Worm (Caenorhabditis elegans): Measurements from ENCODE around the gene nac-2.

Gene nac-2

ce11 chrIII:9053740-9054252, 10.7 kb upstream of the nac-2 start, which contains the start of gene R107.5:
R107.5 (minus strand) TSS chrIII:9053790.
- peak; percentile 98 for TF ChIP-seq nhr-85 (tag)
- no peak for TF ChIP-seq sptf-1 (tag; optimal IDR thresholded peaks at IDR 0.05)
- TF ChIP-seq fos-1 (tag; optimal IDR thresholded peaks at IDR 0.05): peak; percentile 26
- TF ChIP-seq ama-1 (optimal IDR thresholded peaks at IDR 0.05): no peak
- peak; percentile 98 for TF ChIP-seq blmp-1 (tag; optimal IDR thresholded peaks at IDR 0.05)
- peak in 4 of 6 experiments; percentile 50 to 96 (median 81) for TF ChIP-seq elt-3 (tag; optimal IDR thresholded peaks at IDR 0.05)
- peak; percentile 73 for TF ChIP-seq egl-13 (tag; optimal IDR thresholded peaks at IDR 0.05)
- TF ChIP-seq isw-1 (GFP tag; IDR thresholded peaks at IDR 0.05): peak; percentile 75
- TF ChIP-seq grh-1 (GFP tag; IDR thresholded peaks at IDR 0.05): peak; percentile 91
- no peak for TF ChIP-seq ceh-90 (tag; optimal IDR thresholded peaks at IDR 0.05)
- peak; percentile 83 for TF ChIP-seq C16A3.4 (tag; optimal IDR thresholded peaks at IDR 0.05)
- no peak for TF ChIP-seq Y116A8C.19 (tag; optimal IDR thresholded peaks at IDR 0.05; ENCODE audit: borderline replicate concordance)
- peak; percentile 75 to 80 for TF ChIP-seq efl-1 (optimal IDR thresholded peaks at IDR 0.05)
- peak; percentile 73 to 95 for TF ChIP-seq efl-1 (GFP tag; optimal IDR thresholded peaks at IDR 0.05 in 1 of 2)
- peak; percentile 97 for TF ChIP-seq mab-9 (GFP tag; IDR thresholded peaks at IDR 0.05)
- TF ChIP-seq nhr-76 (tag; optimal IDR thresholded peaks at IDR 0.05): no peak
- TF ChIP-seq sup-37 (GFP tag; optimal IDR thresholded peaks at IDR 0.05): peak; percentile 65
- TF ChIP-seq nhr-28 (tag; optimal IDR thresholded peaks at IDR 0.05): no peak
- peak; percentile 22 for TF ChIP-seq sox-4 (tag; optimal IDR thresholded peaks at IDR 0.05)
- TF ChIP-seq irx-1 (tag; optimal IDR thresholded peaks at IDR 0.05): peak; percentile 83
- TF ChIP-seq nhr-47 (tag; optimal IDR thresholded peaks at IDR 0.05): peak; percentile 95
- peak; percentile 71 to 77 (median 74) for TF ChIP-seq dpl-1 (GFP tag; optimal IDR thresholded peaks at IDR 0.05)
- peak; percentile 92 for TF ChIP-seq dsc-1 (tag; optimal IDR thresholded peaks at IDR 0.05)
- no peak for TF ChIP-seq F16B12.6 (tag; optimal IDR thresholded peaks at IDR 0.05)
- no peak for TF ChIP-seq alr-1 (tag; optimal IDR thresholded peaks at IDR 0.05; ENCODE audit: borderline replicate concordance)
- TF ChIP-seq mef-2 (tag; optimal IDR thresholded peaks at IDR 0.05): no peak
- peak; percentile 82 to 88 for TF ChIP-seq lin-35 (GFP tag; optimal IDR thresholded peaks at IDR 0.05)
- peak; percentile 49 for TF ChIP-seq lir-3 (tag; optimal IDR thresholded peaks at IDR 0.05; ENCODE audit: poor library complexity)
- no peak for TF ChIP-seq lin-39 (tag; optimal IDR thresholded peaks at IDR 0.05)
- TF ChIP-seq ceh-63 (GFP tag; optimal IDR thresholded peaks at IDR 0.05): peak; percentile 55
- TF ChIP-seq C04F5.9 (tag; optimal IDR thresholded peaks at IDR 0.05): peak; percentile 46
- TF ChIP-seq hpl-2 (GFP tag; optimal IDR thresholded peaks at IDR 0.05): no peak
- peak; percentile 94 for TF ChIP-seq mep-1 (tag; optimal IDR thresholded peaks at IDR 0.05)
- TF ChIP-seq ets-5 (GFP tag; IDR thresholded peaks at IDR 0.05): no peak
- no peak for TF ChIP-seq efl-3 (GFP tag; optimal IDR thresholded peaks at IDR 0.05)
- peak; percentile 54; the same call in 1 of the 2 replicates for TF ChIP-seq unc-98 (GFP tag; IDR thresholded peaks at IDR 0.05)
- peak; percentile 75 for TF ChIP-seq ceh-8 (GFP tag; optimal IDR thresholded peaks at IDR 0.05)
- peak; percentile 83 for TF ChIP-seq unc-86 (tag; optimal IDR thresholded peaks at IDR 0.05)
- TF ChIP-seq snpc-4 (tag; optimal IDR thresholded peaks at IDR 0.05): peak; percentile 65
- no peak for TF ChIP-seq fkh-4 (tag; optimal IDR thresholded peaks at IDR 0.05; ENCODE audit: borderline replicate concordance)
- TF ChIP-seq swsn-7 (tag; optimal IDR thresholded peaks at IDR 0.05): peak; percentile 97
- peak; percentile 68 for TF ChIP-seq nhr-77 (tag; optimal IDR thresholded peaks at IDR 0.05)
- TF ChIP-seq nhr-84 (tag; optimal IDR thresholded peaks at IDR 0.05): no peak
- TF ChIP-seq xbp-1 (tag; optimal IDR thresholded peaks at IDR 0.05): peak; percentile 86
- TF ChIP-seq pag-3 (tag; optimal IDR thresholded peaks at IDR 0.05; ENCODE audit: borderline replicate concordance, insufficient read depth): peak; percentile 27
- TF ChIP-seq hlh-4 (tag; optimal IDR thresholded peaks at IDR 0.05): no peak
- TF ChIP-seq unc-130 (tag; optimal IDR thresholded peaks at IDR 0.05): peak; percentile 97
- TF ChIP-seq ceh-88 (GFP tag; IDR thresholded peaks at IDR 0.05): peak; percentile 84
- peak; percentile 22 for TF ChIP-seq nhr-11 (tag; optimal IDR thresholded peaks at IDR 0.05)
- peak; percentile 75 for TF ChIP-seq elt-2 (tag; optimal IDR thresholded peaks at IDR 0.05)
- peak; percentile 92 for TF ChIP-seq nhr-19 (GFP tag; conservative IDR thresholded peaks at IDR 0.05)
- TF ChIP-seq zip-4 (GFP tag; optimal IDR thresholded peaks at IDR 0.05): peak; percentile 76
- TF ChIP-seq aha-1 (tag; optimal IDR thresholded peaks at IDR 0.05): peak; percentile 58
